Worm (Caenorhabditis elegans): ENCODE results near the gene srxa-15.

DNA sequence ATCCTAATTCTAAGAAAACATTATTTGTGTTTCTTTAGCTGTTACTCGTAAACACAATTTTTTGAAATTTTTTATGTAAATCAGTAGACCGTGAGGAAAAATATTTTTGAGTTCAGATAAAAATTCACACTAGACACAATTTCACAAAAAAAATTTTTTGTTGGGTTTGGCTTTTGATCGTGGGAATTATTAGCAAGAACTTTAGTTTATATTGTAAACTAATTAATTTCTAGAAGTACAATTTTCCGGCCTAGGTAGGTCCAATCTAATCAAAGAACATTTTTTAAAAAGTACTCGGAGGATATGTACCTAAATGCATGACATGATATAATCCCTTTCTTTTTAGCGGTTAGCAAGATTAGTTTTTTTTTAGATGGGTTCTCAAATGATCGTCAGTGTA lies 38.2 kb downstream of the srxa-15 start:
- TF ChIP-seq efl-1 (GFP tag; optimal IDR thresholded peaks at IDR 0.05) (no peak), dpff-1 (tag; optimal IDR thresholded peaks at IDR 0.05) (no peak), F39B2.1 (GFP tag; IDR thresholded peaks at IDR 0.05) (no peak), snpc-4 (GFP tag; optimal IDR thresholded peaks at IDR 0.05) (no peak), snpc-4 (tag; optimal IDR thresholded peaks at IDR 0.05) (no peak), dpl-1 (GFP tag; optimal IDR thresholded peaks at IDR 0.05) (no peak), zfh-2 (GFP tag; conservative IDR thresholded peaks at IDR 0.05) (no peak), tbp1 (GFP tag; optimal IDR thresholded peaks at IDR 0.05) (no peak), ama-1 (optimal IDR thresholded peaks at IDR 0.05) (no peak), ama-1 (GFP tag; optimal IDR thresholded peaks at IDR 0.05) (no peak), snpc-1.1 (tag; optimal IDR thresholded peaks at IDR 0.05; ENCODE audit: insufficient read depth) (no peak), lir-1 (GFP tag; conservative IDR thresholded peaks at IDR 0.05) (no peak), somi-1 (GFP tag; optimal IDR thresholded peaks at IDR 0.05) (no peak), hlh-12 (tag; optimal IDR thresholded peaks at IDR 0.05) (no peak)

Data from whole organism, young adult.